Worm (Caenorhabditis elegans): ENCODE results near the gene F25H9.2.

- no peak for TF ChIP-seq klf-2 (GFP tag; conservative IDR thresholded peaks at IDR 0.05)
- no peak for TF ChIP-seq ref-1 (GFP tag; conservative IDR thresholded peaks at IDR 0.05)
- TF ChIP-seq flt-1 (GFP tag; IDR thresholded peaks at IDR 0.05) = no peak
- no peak for TF ChIP-seq tab-1 (GFP tag; IDR thresholded peaks at IDR 0.05)
- no peak for TF ChIP-seq cog-1 (tag; optimal IDR thresholded peaks at IDR 0.05)
- TF ChIP-seq ztf-23 (GFP tag; IDR thresholded peaks at IDR 0.05) = no peak
- TF ChIP-seq T22C8.4 (GFP tag; IDR thresholded peaks at IDR 0.05) = no peak
These were observed 14.2 kb downstream of the F25H9.2 start for ce11 chrV:13472062-13472461.
